Worm (Caenorhabditis elegans): ENCODE data around the gene R13H4.6.

The R13H4.6 gene

ce11 chrV:11862817-11863216, at the start of gene R13H4.6:
Gene R13H4.6, plus strand, starts transcription at chrV:11863117.
- TF ChIP-seq daf-8 (GFP tag; IDR thresholded peaks at IDR 0.05), result no peak
- no peak for TF ChIP-seq cey-2 (tag; optimal IDR thresholded peaks at IDR 0.05; ENCODE audit: borderline replicate concordance, insufficient read depth)
- no peak for TF ChIP-seq daf-16 (GFP tag; optimal IDR thresholded peaks at IDR 0.05)
- TF ChIP-seq daf-16 (tag; optimal IDR thresholded peaks at IDR 0.05), result peak; percentile 89

DNA sequence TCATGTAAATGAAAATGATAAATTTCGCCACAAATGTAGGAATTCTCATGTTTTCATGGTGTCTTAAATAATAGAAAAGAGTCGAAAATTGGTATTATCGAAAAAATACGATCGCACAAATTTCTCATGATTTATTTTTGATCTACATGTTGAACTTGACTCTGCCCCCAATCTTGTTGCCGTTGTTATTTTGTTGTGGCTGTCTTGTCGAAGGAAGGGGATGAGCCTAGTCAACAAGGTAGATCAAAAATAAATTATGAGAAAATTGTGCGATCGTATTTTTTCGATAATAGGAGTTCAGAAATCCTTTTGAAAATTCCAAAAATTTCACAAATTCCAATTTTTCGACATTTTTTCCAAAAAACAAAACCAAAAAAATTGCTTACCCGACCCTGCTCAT, 47.4 kb upstream of the R13H4.6 start:
- no peak for TF ChIP-seq php-3 (GFP tag; IDR thresholded peaks at IDR 0.05)
- TF ChIP-seq F44E2.7 (GFP tag; IDR thresholded peaks at IDR 0.05), result no peak
- no peak for TF ChIP-seq daf-12 (tag; optimal IDR thresholded peaks at IDR 0.05)
- no peak for TF ChIP-seq sdz-12 (GFP tag; optimal IDR thresholded peaks at IDR 0.05)
- TF ChIP-seq mdt-29 (GFP tag; IDR thresholded peaks at IDR 0.05), result no peak
- no peak for TF ChIP-seq ceh-28 (tag; optimal IDR thresholded peaks at IDR 0.05)
- no peak for TF ChIP-seq lir-3 (tag; optimal IDR thresholded peaks at IDR 0.05)

DNA sequence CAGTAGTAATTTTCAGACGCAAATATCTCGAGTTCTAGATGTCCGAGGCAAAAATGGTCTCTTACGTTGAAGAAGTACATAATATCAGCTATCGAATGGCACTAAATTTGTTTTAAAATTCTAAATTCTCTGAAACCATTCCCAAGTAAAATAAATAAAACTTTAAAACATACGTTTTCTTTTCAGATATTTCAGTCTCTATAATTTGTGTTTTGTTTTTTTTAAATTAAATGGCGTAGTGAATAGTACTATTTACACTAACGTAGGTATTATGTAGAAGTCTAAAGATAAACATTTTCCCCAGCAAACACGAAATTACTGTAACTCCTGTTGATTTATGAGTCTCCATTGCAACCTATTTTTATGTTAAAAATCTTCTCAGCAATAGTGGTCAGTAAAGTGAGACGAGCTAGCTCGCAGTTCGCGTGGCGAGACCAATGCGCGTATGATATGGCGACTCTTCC, 45.6 kb upstream of the R13H4.6 start:
- TF ChIP-seq nhr-237 (tag; optimal IDR thresholded peaks at IDR 0.05) (no peak), ztf-11 (tag; optimal IDR thresholded peaks at IDR 0.05) (no peak), ctbp-1 (GFP tag; IDR thresholded peaks at IDR 0.05) (no peak), daf-16 (GFP tag; optimal IDR thresholded peaks at IDR 0.05) (no peak), daf-16 (tag; optimal IDR thresholded peaks at IDR 0.05) (no peak), dve-1 (tag; optimal IDR thresholded peaks at IDR 0.05; ENCODE audit: insufficient read depth) (no peak), mdt-29 (GFP tag; IDR thresholded peaks at IDR 0.05) (no peak; the same call in 1 of the 2 replicates), lsy-2 (tag; optimal IDR thresholded peaks at IDR 0.05) (peak in 1 of 2 experiments; percentile 24), ceh-28 (tag; optimal IDR thresholded peaks at IDR 0.05) (no peak), fos-1 (tag; optimal IDR thresholded peaks at IDR 0.05) (no peak), rbr-2 (tag; optimal IDR thresholded peaks at IDR 0.05) (no peak), php-3 (GFP tag; IDR thresholded peaks at IDR 0.05) (peak; percentile 58; the same call in 1 of the 2 replicates), nhr-76 (tag; optimal IDR thresholded peaks at IDR 0.05) (no peak), lin-1 (GFP tag; IDR thresholded peaks at IDR 0.05) (no peak), nhr-25 (tag; optimal IDR thresholded peaks at IDR 0.05; ENCODE audit: borderline replicate concordance, insufficient read depth) (no peak), ztf-7 (tag; optimal IDR thresholded peaks at IDR 0.05) (no peak), gei-8 (GFP tag; optimal IDR thresholded peaks at IDR 0.05) (no peak), Y105C5A.15 (GFP tag; IDR thresholded peaks at IDR 0.05) (0 out of 2 replicates have a peak, but pooled peaks have one; percentile 59), lir-3 (tag; optimal IDR thresholded peaks at IDR 0.05) (no peak), hmg-1.1 (GFP tag; IDR thresholded peaks at IDR 0.05) (peak; percentile 24; the same call in 1 of the 2 replicates), F49E8.2 (tag; optimal IDR thresholded peaks at IDR 0.05; ENCODE audit: borderline replicate concordance) (no peak), ceh-62 (tag; optimal IDR thresholded peaks at IDR 0.05) (no peak), nhr-28 (tag; optimal IDR thresholded peaks at IDR 0.05) (no peak), egl-27 (tag; optimal IDR thresholded peaks at IDR 0.05) (no peak), lin-38 (GFP tag; IDR thresholded peaks at IDR 0.05) (peak; percentile 63), zfp-2 (tag; optimal IDR thresholded peaks at IDR 0.05) (no peak), duxl-1 (tag; optimal IDR thresholded peaks at IDR 0.05; ENCODE audit: poor library complexity) (no peak), mes-2 (tag; optimal IDR thresholded peaks at IDR 0.05; ENCODE audit: poor library complexity, severe bottlenecking) (no peak), nhr-77 (tag; optimal IDR thresholded peaks at IDR 0.05) (no peak), zip-2 (tag; optimal IDR thresholded peaks at IDR 0.05) (no peak), aha-1 (tag) (no peak), set-16 (GFP tag; IDR thresholded peaks at IDR 0.05) (no peak), mdl-1 (tag; optimal IDR thresholded peaks at IDR 0.05) (no peak), dpl-1 (GFP tag; optimal IDR thresholded peaks at IDR 0.05) (no peak), nhr-6 (tag; optimal IDR thresholded peaks at IDR 0.05) (no peak), T20F7.1 (GFP tag; optimal IDR thresholded peaks at IDR 0.05) (no peak), F44E2.7 (GFP tag; IDR thresholded peaks at IDR 0.05) (0 out of 2 replicates have a peak, but pooled peaks have one; percentile 14), hlh-30 (tag; optimal IDR thresholded peaks at IDR 0.05; ENCODE audit: insufficient read depth) (no peak), mxl-2 (GFP tag; conservative IDR thresholded peaks at IDR 0.05) (no peak), zip-11 (GFP tag; IDR thresholded peaks at IDR 0.05) (no peak), vab-7 (GFP tag; IDR thresholded peaks at IDR 0.05) (no peak), spr-1 (tag; optimal IDR thresholded peaks at IDR 0.05) (no peak), lin-13 (GFP tag; optimal IDR thresholded peaks at IDR 0.05) (no peak)

Measured in whole organism, L4 larva.